Worm (Caenorhabditis elegans): ENCODE measurements around the gene vglu-2.
A peak's percentile ranks its signal among the peaks of the same experiment; 100 is the strongest.

DNA sequence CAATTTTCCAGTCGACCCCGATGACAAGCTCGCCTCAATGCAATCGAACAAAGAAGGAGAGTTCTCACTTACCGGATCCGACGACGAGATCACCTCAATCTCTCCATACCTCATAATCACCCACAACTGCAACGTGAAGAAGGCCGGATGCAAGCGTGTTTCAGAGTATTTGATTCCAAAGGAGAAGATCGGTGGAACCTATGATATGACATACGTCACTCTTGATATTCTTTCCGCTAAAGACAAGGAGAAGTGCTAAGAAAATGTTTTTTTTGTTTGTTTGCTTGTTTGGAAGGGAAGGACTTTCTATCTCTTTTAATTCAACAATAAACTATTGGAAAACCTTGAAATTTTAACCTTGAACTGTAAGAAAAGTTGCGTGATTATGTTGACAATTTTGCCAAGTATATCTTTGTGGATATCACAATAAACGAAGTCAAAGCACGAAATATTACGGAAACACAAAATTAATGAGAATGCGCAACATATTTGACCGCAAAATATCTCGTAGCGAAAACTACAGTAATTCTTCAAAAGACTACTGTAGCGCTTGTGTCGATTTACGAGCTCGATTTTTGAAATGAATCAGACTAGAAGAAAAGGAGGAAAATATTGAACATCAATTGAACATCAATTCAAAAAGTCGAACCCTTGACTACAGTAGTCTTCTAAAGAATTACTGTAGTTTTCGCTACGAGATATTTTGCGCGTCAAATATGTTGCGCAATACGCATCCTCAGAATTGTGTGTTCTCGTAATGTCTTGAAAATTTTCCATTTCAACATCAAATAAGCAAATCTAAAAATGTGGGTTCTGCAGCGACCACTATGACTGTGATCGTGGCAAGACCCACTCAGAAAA lies 44.3 kb downstream of the vglu-2 start:
- TF ChIP-seq ama-1 (optimal IDR thresholded peaks at IDR 0.05): peak; percentile 84
- no peak for TF ChIP-seq lin-38 (GFP tag; IDR thresholded peaks at IDR 0.05)
- no peak for TF ChIP-seq tra-1 (GFP tag; IDR thresholded peaks at IDR 0.05)

All from whole organism, L4 larva.